Worm (Caenorhabditis elegans) whole organism, late embryonic: ENCODE measurements around the gene R13H4.7.

Experiments
- ama-1 ChIP-seq: fragments of 150-350 bp; optimal IDR thresholded peaks from 2 replicates; lab custom pipeline; 2014
- ceh-30 ChIP-seq: fragments of 150-350 bp; optimal IDR thresholded peaks from 2 replicates; lab custom pipeline; 2014; ENCODE audit warnings: missing biosample characterization, missing genetic modification characterization
- ceh-9 ChIP-seq: sonication (generic microtip); optimal IDR thresholded peaks from 2 replicates; lab custom pipeline; 2016; ENCODE audit warnings: mild to moderate bottlenecking, missing genetic modification characterization, inconsistent platforms, missing compliant biosample characterization
- nhr-11 ChIP-seq: fragments of 150-350 bp; optimal IDR thresholded peaks from 2 replicates; lab custom pipeline; 2014; ENCODE audit warnings: missing biosample characterization, missing genetic modification characterization
- pag-3 ChIP-seq: sonication (generic microtip); optimal IDR thresholded peaks from 2 replicates; lab custom pipeline; 2016; ENCODE audit warnings: missing compliant biosample characterization, missing genetic modification characterization, borderline replicate concordance
- pha-4 ChIP-seq: fragments of 150-350 bp; optimal IDR thresholded peaks from 2 replicates; lab custom pipeline; 2018; ENCODE audit warnings: missing biosample characterization, missing genetic modification reagents, missing genetic modification characterization
- unc-3 ChIP-seq, 2 experiments: fragments of 200-800 bp in 1 of 2; sonication (Bioruptor generic) in 1 of 2; sonication (generic microtip) in 1 of 2; conservative IDR thresholded peaks in 1 of 2; optimal IDR thresholded peaks in 1 of 2; 2 replicates each; pipeline versions ENCODE4 v1.3.6 to Lab custom; 2016 to 2022; ENCODE audit warnings: missing compliant biosample characterization in 2 of 2, missing genetic modification characterization in 2 of 2, missing genetic modification reagents in 1 of 2

DNA sequence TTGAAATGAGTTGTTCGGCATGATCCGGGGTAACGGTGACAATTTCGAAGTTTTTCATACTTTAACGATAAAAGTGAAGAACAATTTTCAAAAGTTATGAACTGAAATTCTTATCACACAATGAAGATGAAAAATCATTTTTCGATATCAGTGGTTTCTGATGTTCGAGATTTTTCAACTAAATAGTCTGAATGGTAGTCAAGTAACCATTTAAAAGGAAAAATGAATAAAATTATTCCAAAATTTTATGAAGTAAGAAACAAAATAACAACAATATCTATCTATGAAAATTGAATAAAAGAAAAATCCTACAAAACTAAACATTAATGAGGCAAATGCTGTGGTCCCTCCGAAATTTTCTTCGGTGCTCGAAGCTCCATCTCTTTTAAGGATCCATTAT, 42.4 kb downstream of the R13H4.7 start, which contains the start of gene D2023.4:
- TF ChIP-seq pha-4 (tag; lab: Kevin White, UChicago), result no peak
- TF ChIP-seq ama-1 (lab: Kevin White, UChicago), result no peak
- TF ChIP-seq ceh-9 (tag; lab: Kevin White, UChicago), result no peak
- no peak for TF ChIP-seq nhr-11 (tag; lab: Kevin White, UChicago)
- no peak for TF ChIP-seq unc-3 (GFP tag; conservative IDR thresholded peaks at IDR 0.05; lab: Robert Waterston, UW)
- TF ChIP-seq unc-3 (tag; optimal IDR thresholded peaks at IDR 0.05; lab: Kevin White, UChicago), result no peak
- TF ChIP-seq pag-3 (tag; lab: Kevin White, UChicago), result no peak
- no peak for TF ChIP-seq ceh-30 (tag; lab: Kevin White, UChicago)
